Fruit fly (Drosophila melanogaster): ENCODE measurements around the gene CASK.

The CASK gene

dm6 chr3R:21859509-21859908 is 37.0 kb upstream of the CASK start (continued):
- TF ChIP-seq eve (GFP tag; optimal IDR thresholded peaks at IDR 0.05), result peak in 1 of 2 experiments; percentile 70
- no peak for TF ChIP-seq Doc2 (GFP tag; IDR thresholded peaks at IDR 0.05)
- peak; percentile 49 for TF ChIP-seq CG1603 (tag; optimal IDR thresholded peaks at IDR 0.05)
- peak; percentile 63 for TF ChIP-seq CG9727 (GFP tag; optimal IDR thresholded peaks at IDR 0.05)
- TF ChIP-seq CG31388 (GFP tag; optimal IDR thresholded peaks at IDR 0.05), result no peak
- no peak for TF ChIP-seq hkb (optimal IDR thresholded peaks at IDR 0.05)
- TF ChIP-seq hkb (GFP tag; IDR thresholded peaks at IDR 0.05), result peak; percentile 53; the same call in 1 of the 2 replicates
- no peak for TF ChIP-seq maf-S (GFP tag; optimal IDR thresholded peaks at IDR 0.05)
- peak; percentile 39; the same call in 1 of the 2 replicates for TF ChIP-seq E2f1 (GFP tag; IDR thresholded peaks at IDR 0.05)
- TF ChIP-seq Camta (GFP tag; optimal IDR thresholded peaks at IDR 0.05), result peak; percentile 51
- no peak for TF ChIP-seq slbo (GFP tag; IDR thresholded peaks at IDR 0.05)
- no peak for TF ChIP-seq E2f2 (GFP tag; IDR thresholded peaks at IDR 0.05)
- TF ChIP-seq CG9797 (GFP tag; optimal IDR thresholded peaks at IDR 0.05), result no peak
- no peak for TF ChIP-seq CG4617 (GFP tag; optimal IDR thresholded peaks at IDR 0.05; ENCODE audit: borderline replicate concordance)
- no peak for TF ChIP-seq CkIIα-i1 (GFP tag; IDR thresholded peaks at IDR 0.05)
- TF ChIP-seq pan (optimal IDR thresholded peaks at IDR 0.05), result no peak
- TF ChIP-seq pan (GFP tag; optimal IDR thresholded peaks at IDR 0.05 in 1 of 2, IDR thresholded peaks at IDR 0.05 in 1 of 2), result no peak
- peak; percentile 4 for TF ChIP-seq pnt (GFP tag; optimal IDR thresholded peaks at IDR 0.05)
- TF ChIP-seq CG8359 (GFP tag; optimal IDR thresholded peaks at IDR 0.05; ENCODE audit: borderline replicate concordance), result peak; percentile 21
- TF ChIP-seq oc (tag; optimal IDR thresholded peaks at IDR 0.05), result no peak
- TF ChIP-seq CG13624 (GFP tag; optimal IDR thresholded peaks at IDR 0.05), result no peak
- TF ChIP-seq bab2 (GFP tag; optimal IDR thresholded peaks at IDR 0.05), result peak; percentile 47
- TF ChIP-seq sd (tag; optimal IDR thresholded peaks at IDR 0.05), result no peak
- no peak for TF ChIP-seq Dad (GFP tag; optimal IDR thresholded peaks at IDR 0.05)
- TF ChIP-seq sens (GFP tag), result peak; percentile 91
- no peak for TF ChIP-seq Abd-B (GFP tag; optimal IDR thresholded peaks at IDR 0.05)
- no peak for TF ChIP-seq hth (optimal IDR thresholded peaks at IDR 0.05)
- no peak; the same call in 2 of the 3 replicates for TF ChIP-seq H15 (GFP tag; IDR thresholded peaks at IDR 0.05)
- no peak for TF ChIP-seq Nf-YC (tag; optimal IDR thresholded peaks at IDR 0.05)
- TF ChIP-seq tap (tag; optimal IDR thresholded peaks at IDR 0.05), result no peak
- TF ChIP-seq CG31441 (GFP tag; IDR thresholded peaks at IDR 0.05), result peak; percentile 63
- no peak for TF ChIP-seq ac (GFP tag; optimal IDR thresholded peaks at IDR 0.05)
- TF ChIP-seq CG7372 (GFP tag; IDR thresholded peaks at IDR 0.05), result no peak
- TF ChIP-seq sim (GFP tag; IDR thresholded peaks at IDR 0.05), result no peak
- peak; percentile 51 for TF ChIP-seq tin (GFP tag; optimal IDR thresholded peaks at IDR 0.05)
- peak; percentile 64 for TF ChIP-seq ATbp (GFP tag; optimal IDR thresholded peaks at IDR 0.05)
- no peak for TF ChIP-seq CG15514 (GFP tag; optimal IDR thresholded peaks at IDR 0.05)
- TF ChIP-seq trh (GFP tag; optimal IDR thresholded peaks at IDR 0.05), result no peak
- no peak for TF ChIP-seq pho (GFP tag; optimal IDR thresholded peaks at IDR 0.05)
- TF ChIP-seq CG10274 (GFP tag; optimal IDR thresholded peaks at IDR 0.05), result no peak
- no peak for TF ChIP-seq D (optimal IDR thresholded peaks at IDR 0.05)
- peak; percentile 55 for TF ChIP-seq D (GFP tag; optimal IDR thresholded peaks at IDR 0.05)
- no peak for TF ChIP-seq Sry-δ (GFP tag; optimal IDR thresholded peaks at IDR 0.05)
- TF ChIP-seq CG12391 (tag; optimal IDR thresholded peaks at IDR 0.05), result peak; percentile 61
- no peak for TF ChIP-seq prd (optimal IDR thresholded peaks at IDR 0.05)
- peak; percentile 68 for TF ChIP-seq prd (GFP tag; IDR thresholded peaks at IDR 0.05)
- no peak for TF ChIP-seq Adf1 (GFP tag; IDR thresholded peaks at IDR 0.05)
- TF ChIP-seq gcm (GFP tag; optimal IDR thresholded peaks at IDR 0.05), result peak; percentile 68
- peak; percentile 61 to 75 for TF ChIP-seq bsh (GFP tag; optimal IDR thresholded peaks at IDR 0.05)
- TF ChIP-seq Hmx (GFP tag; optimal IDR thresholded peaks at IDR 0.05), result no peak
- 0 out of 3 replicates have a peak, but pooled peaks have one; percentile 37 for TF ChIP-seq gce (GFP tag; IDR thresholded peaks at IDR 0.05)
- peak; percentile 8 for TF ChIP-seq CG17802 (tag; optimal IDR thresholded peaks at IDR 0.05)
- TF ChIP-seq CG2712 (tag; optimal IDR thresholded peaks at IDR 0.05), result peak; percentile 80
